Fruit fly (Drosophila melanogaster) whole organism, pupa: ENCODE results near the gene CG15221.

ENCODE experiments used
- CG13204 ChIP-seq: fragments of 200-800 bp; sonication (Bioruptor generic); optimal IDR thresholded peaks from 2 replicates; lab custom pipeline; 2018; ENCODE audit warnings: missing biosample characterization, mild to moderate bottlenecking, missing genetic modification characterization, moderate library complexity
- CG17806 ChIP-seq: fragments of 200-800 bp; sonication (Bioruptor generic); optimal IDR thresholded peaks from 2 replicates; lab custom pipeline; 2018; ENCODE audit warnings: missing biosample characterization, mild to moderate bottlenecking, missing genetic modification characterization, moderate library complexity
- D1 ChIP-seq: fragments of 200-800 bp; sonication (Bioruptor generic); optimal IDR thresholded peaks from 2 replicates; lab custom pipeline; 2018; ENCODE audit warnings: missing biosample characterization, mild to moderate bottlenecking, missing genetic modification characterization, moderate library complexity
- EcR ChIP-seq: fragments of 200-800 bp; sonication (Bioruptor generic); optimal IDR thresholded peaks from 3 replicates; lab custom pipeline; 2019; ENCODE audit warnings: missing biosample characterization, missing genetic modification characterization, mild to moderate bottlenecking, moderate library complexity, missing genetic modification reagents
- gl ChIP-seq: fragments of 200-800 bp; sonication (Bioruptor generic); optimal IDR thresholded peaks from 2 replicates; lab custom pipeline; 2018; ENCODE audit warnings: missing biosample characterization, mild to moderate bottlenecking, missing genetic modification characterization

dm6 chrX:11731665-11732064 lies 7.6 kb downstream of the CG15221 start, which contains the start of gene inaF-C:
- TF ChIP-seq CG13204 (GFP tag; lab: Kevin White, UChicago) (no peak), gl (tag; lab: Kevin White, UChicago) (no peak), D1 (tag; lab: Kevin White, UChicago) (no peak), CG17806 (no peak), EcR (no peak)
